Fruit fly (Drosophila melanogaster): Measurements from ENCODE around the gene Proc.

Gene Proc

DNA sequence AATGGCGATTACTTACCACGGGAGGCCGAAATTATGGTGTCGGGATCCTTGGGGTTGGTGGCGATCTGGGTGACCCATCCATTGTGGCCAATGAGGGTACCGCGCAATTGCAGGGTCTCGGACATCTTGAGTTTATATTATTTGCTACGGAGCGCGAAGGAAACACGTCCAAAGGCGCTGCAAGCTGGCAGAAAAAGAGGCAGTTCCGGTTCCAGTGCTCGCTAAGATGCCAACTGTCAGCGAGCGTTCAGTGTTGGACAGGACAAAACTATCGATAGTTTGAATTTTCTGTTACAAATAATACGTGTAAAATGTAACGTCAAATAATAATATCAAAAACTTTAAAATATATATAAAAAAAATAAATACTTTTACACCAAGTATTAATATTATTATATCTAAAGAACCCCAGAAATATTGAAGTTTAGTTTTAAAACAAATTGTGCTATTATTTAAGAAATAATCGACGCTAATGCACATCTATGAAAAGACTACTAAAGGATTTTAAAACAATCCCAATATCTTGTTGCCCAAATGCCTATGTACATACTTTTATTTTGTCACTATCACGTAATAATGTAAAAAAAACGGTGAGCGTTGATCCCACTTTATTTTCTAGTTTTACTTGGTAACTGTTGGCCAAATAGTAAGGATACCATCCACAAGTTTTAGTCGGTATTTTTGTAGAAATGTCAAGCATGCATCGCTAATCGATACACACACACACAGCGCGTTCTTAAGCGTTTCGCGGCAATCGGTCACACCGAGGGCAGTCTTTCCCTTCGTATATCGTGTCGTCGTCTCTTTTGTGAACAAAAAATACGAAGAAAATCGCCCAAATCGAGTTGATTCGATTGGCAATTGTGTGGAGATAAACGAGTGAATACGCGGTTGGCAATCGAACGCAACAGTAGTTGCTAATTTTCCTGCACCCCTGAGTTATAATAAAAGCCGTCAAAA, 43.9 kb downstream of the Proc start, which contains the start of the genes Rack1 and mts (continued):
- TF ChIP-seq CG17385 (GFP tag; optimal IDR thresholded peaks at IDR 0.05) (peak; percentile 86), Doc3 (GFP tag; IDR thresholded peaks at IDR 0.05; ENCODE audit: partially characterized antibody) (no peak), Mes4 (GFP tag; optimal IDR thresholded peaks at IDR 0.05) (peak; percentile 94), pho (GFP tag; optimal IDR thresholded peaks at IDR 0.05) (peak; percentile 71), dati (GFP tag; IDR thresholded peaks at IDR 0.05) (peak; percentile 61; the same call in 1 of the 2 replicates), CG9932 (GFP tag; IDR thresholded peaks at IDR 0.05) (peak; percentile 86), klu (GFP tag; IDR thresholded peaks at IDR 0.05) (peak; percentile 40; the same call in 1 of the 2 replicates), CG6689 (GFP tag; IDR thresholded peaks at IDR 0.05) (peak; percentile 32; the same call in 1 of the 2 replicates), prd (optimal IDR thresholded peaks at IDR 0.05) (no peak), prd (GFP tag; IDR thresholded peaks at IDR 0.05) (peak; percentile 57; the same call in 2 of the 3 replicates), Nf-YB (GFP tag; optimal IDR thresholded peaks at IDR 0.05) (peak; percentile 67), twi (tag; optimal IDR thresholded peaks at IDR 0.05) (peak; percentile 52), Hmr (GFP tag; optimal IDR thresholded peaks at IDR 0.05) (peak; percentile 94), CG1529 (GFP tag; optimal IDR thresholded peaks at IDR 0.05) (peak; percentile 60), BEAF-32 (GFP tag; optimal IDR thresholded peaks at IDR 0.05) (peak; percentile 67), sob (GFP tag; IDR thresholded peaks at IDR 0.05) (peak; percentile 94), Sox102F (GFP tag; optimal IDR thresholded peaks at IDR 0.05) (peak; percentile 56), Lhr (GFP tag; optimal IDR thresholded peaks at IDR 0.05) (peak; percentile 72), CG8765 (GFP tag; IDR thresholded peaks at IDR 0.05) (no peak; the same call in 1 of the 2 replicates), Mrtf (GFP tag; IDR thresholded peaks at IDR 0.05) (peak; percentile 16; the same call in 1 of the 3 replicates), sr (GFP tag; IDR thresholded peaks at IDR 0.05) (peak; percentile 83), jumu (GFP tag; optimal IDR thresholded peaks at IDR 0.05) (peak; percentile 56), TFAM (GFP tag; optimal IDR thresholded peaks at IDR 0.05) (peak; percentile 15), CG1603 (tag; optimal IDR thresholded peaks at IDR 0.05) (peak; percentile 83), vfl (GFP tag; optimal IDR thresholded peaks at IDR 0.05) (peak; percentile 82), Med (GFP tag) (peak; percentile 99), lab (GFP tag; optimal IDR thresholded peaks at IDR 0.05) (peak; percentile 96), ac (GFP tag; optimal IDR thresholded peaks at IDR 0.05) (peak; percentile 75), CG2889 (GFP tag; IDR thresholded peaks at IDR 0.05) (0 out of 3 replicates have a peak, but pooled peaks have one; percentile 11), sna (GFP tag; IDR thresholded peaks at IDR 0.05; ENCODE audit: partially characterized antibody) (peak; percentile 32; the same call in 1 of the 2 replicates), CG13775 (GFP tag; optimal IDR thresholded peaks at IDR 0.05) (peak; percentile 89), CG2129 (GFP tag; IDR thresholded peaks at IDR 0.05; ENCODE audit: partially characterized antibody) (no peak), CG7963 (GFP tag; IDR thresholded peaks at IDR 0.05; ENCODE audit: partially characterized antibody) (peak; percentile 61), sisA (GFP tag; IDR thresholded peaks at IDR 0.05) (peak; percentile 48; the same call in 1 of the 2 replicates), Hsf (GFP tag; optimal IDR thresholded peaks at IDR 0.05) (peak; percentile 74), sens (GFP tag) (peak; percentile 93), Neu2 (GFP tag; optimal IDR thresholded peaks at IDR 0.05; ENCODE audit: borderline replicate concordance) (no peak), B-H2 (GFP tag; optimal IDR thresholded peaks at IDR 0.05) (peak; percentile 96), CG9727 (GFP tag; optimal IDR thresholded peaks at IDR 0.05) (peak; percentile 89), CG18011 (GFP tag; optimal IDR thresholded peaks at IDR 0.05) (peak; percentile 79), E2f2 (GFP tag; IDR thresholded peaks at IDR 0.05) (peak; percentile 50; the same call in 1 of the 2 replicates), croc (GFP tag; conservative IDR thresholded peaks at IDR 0.05) (no peak; the same call in 2 of the 3 replicates), ind (GFP tag; optimal IDR thresholded peaks at IDR 0.05) (peak; percentile 66), CG43689 (GFP tag; IDR thresholded peaks at IDR 0.05) (peak; percentile 63; the same call in 1 of the 2 replicates), Hr39 (optimal IDR thresholded peaks at IDR 0.05) (no peak), Opbp (GFP tag; IDR thresholded peaks at IDR 0.05; ENCODE audit: partially characterized antibody) (peak; percentile 66), HHEX (GFP tag; optimal IDR thresholded peaks at IDR 0.05) (peak; percentile 95), pb (GFP tag; optimal IDR thresholded peaks at IDR 0.05) (peak; percentile 79)

Data from whole organism, embryonic.